Fruit fly (Drosophila melanogaster) whole organism, embryonic: ENCODE measurements around the gene CG5966.

ENCODE experiments used
- Ada2b ChIP-seq: fragments of 200-800 bp; sonication (Bioruptor generic); IDR thresholded peaks from 2 replicates; pipeline ENCODE4 v1.3.6; 2022; ENCODE audit warnings: missing biosample characterization, missing genetic modification characterization
- Aef1 ChIP-seq: fragments of 200-800 bp; sonication (Bioruptor generic); IDR thresholded peaks from 3 replicates; pipeline ENCODE4 v1.3.6; 2022; ENCODE audit warnings: missing biosample characterization, missing genetic modification characterization
- CG10654 ChIP-seq: fragments of 200-800 bp; sonication (Bioruptor generic); optimal IDR thresholded peaks from 2 replicates; lab custom pipeline; 2016; ENCODE audit warnings: missing biosample characterization, missing genetic modification characterization
- CG12071 ChIP-seq: fragments of 200-800 bp; sonication (Bioruptor generic); optimal IDR thresholded peaks from 3 replicates; lab custom pipeline; 2018; ENCODE audit warnings: missing biosample characterization, mild to moderate bottlenecking, missing genetic modification characterization
- CG12659 ChIP-seq: fragments of 200-800 bp; sonication (Bioruptor generic); optimal IDR thresholded peaks from 3 replicates; lab custom pipeline; 2017; ENCODE audit warnings: mild to moderate bottlenecking, missing biosample characterization, missing genetic modification reagents, missing genetic modification characterization
- CG13424 ChIP-seq: fragments of 200-800 bp; sonication (Bioruptor generic); optimal IDR thresholded peaks from 2 replicates; lab custom pipeline; 2019; ENCODE audit warnings: missing biosample characterization, mild to moderate bottlenecking, missing genetic modification characterization, moderate library complexity
- CG1603 ChIP-seq: fragments of 200-800 bp; sonication (Bioruptor generic); optimal IDR thresholded peaks from 2 replicates; lab custom pipeline; 2019; ENCODE audit warnings: missing biosample characterization, mild to moderate bottlenecking, missing genetic modification characterization, moderate library complexity
- CG17912 ChIP-seq: fragments of 200-800 bp; sonication (Bioruptor generic); optimal IDR thresholded peaks from 2 replicates; lab custom pipeline; 2018; ENCODE audit warnings: missing biosample characterization, mild to moderate bottlenecking, missing genetic modification characterization
- CG1792 ChIP-seq: fragments of 200-800 bp; sonication (Bioruptor generic); optimal IDR thresholded peaks from 2 replicates; lab custom pipeline; 2016; ENCODE audit warnings: missing biosample characterization, missing genetic modification characterization
- CG18599 ChIP-seq: fragments of 200-800 bp; sonication (Bioruptor generic); optimal IDR thresholded peaks from 3 replicates; lab custom pipeline; 2017; ENCODE audit warnings: missing biosample characterization, missing genetic modification characterization, mild to moderate bottlenecking, moderate library complexity, missing genetic modification reagents
- CG4404 ChIP-seq: fragments of 200-800 bp; sonication (Bioruptor generic); IDR thresholded peaks from 2 replicates; pipeline ENCODE4 v1.3.6; 2022; ENCODE audit warnings: missing biosample characterization, missing genetic modification characterization
- CG7839 ChIP-seq: fragments of 200-800 bp; sonication (Bioruptor generic); optimal IDR thresholded peaks from 3 replicates; lab custom pipeline; 2018; ENCODE audit warnings: missing biosample characterization, mild to moderate bottlenecking, missing genetic modification characterization, moderate library complexity
- CG8290 ChIP-seq, 3 experiments: fragments of 200-800 bp; sonication (Bioruptor generic); optimal IDR thresholded peaks; 2 replicates each; lab custom pipeline; 2016 to 2019; ENCODE audit warnings: missing biosample characterization in 3 of 3, missing genetic modification characterization in 3 of 3, mild to moderate bottlenecking in 2 of 3, moderate library complexity in 1 of 3
- Deaf1 ChIP-seq: fragments of 200-800 bp; optimal IDR thresholded peaks from 3 replicates; lab custom pipeline; 2019; ENCODE audit warnings: missing biosample characterization, mild to moderate bottlenecking, missing genetic modification characterization, moderate library complexity
- E2f1 ChIP-seq: fragments of 200-800 bp; sonication (Bioruptor generic); IDR thresholded peaks from 2 replicates; pipeline ENCODE4 v1.3.6; 2022; ENCODE audit warnings: missing biosample characterization, missing genetic modification characterization
- H2.0 ChIP-seq: fragments of 200-800 bp; sonication (Bioruptor generic); IDR thresholded peaks from 2 replicates; pipeline ENCODE4 v1.3.6; 2022; ENCODE audit warnings: missing biosample characterization, missing genetic modification characterization
- Hey ChIP-seq: fragments of 200-800 bp; sonication (Bioruptor generic); optimal IDR thresholded peaks from 3 replicates; lab custom pipeline; 2018; ENCODE audit warnings: missing biosample characterization, mild to moderate bottlenecking, missing genetic modification characterization
- HmgZ ChIP-seq: fragments of 200-800 bp; sonication (Bioruptor generic); optimal IDR thresholded peaks from 2 replicates; lab custom pipeline; 2018; ENCODE audit warnings: missing biosample characterization, mild to moderate bottlenecking, missing genetic modification characterization
- Med ChIP-seq: fragments of 200-800 bp; sonication (Bioruptor generic); peaks from one replicate; lab custom pipeline; 2016; ENCODE audit warnings: missing biosample characterization, missing genetic modification characterization, mild to moderate bottlenecking, inconsistent platforms, moderate library complexity
- Meics ChIP-seq: fragments of 200-800 bp; sonication (Bioruptor generic); optimal IDR thresholded peaks from 2 replicates; lab custom pipeline; 2017; ENCODE audit warnings: missing biosample characterization, mild to moderate bottlenecking, missing genetic modification characterization
- Rx ChIP-seq: fragments of 200-800 bp; sonication (Bioruptor generic); IDR thresholded peaks from 2 replicates; pipeline ENCODE4 v1.3.6; 2022; ENCODE audit warnings: missing biosample characterization, missing genetic modification characterization
- ab ChIP-seq: fragments of 200-800 bp; sonication (Bioruptor generic); optimal IDR thresholded peaks from 2 replicates; lab custom pipeline; 2016; ENCODE audit warnings: missing biosample characterization, missing genetic modification characterization
- al ChIP-seq: fragments of 200-800 bp; sonication (Bioruptor generic); IDR thresholded peaks from 2 replicates; pipeline ENCODE4 v1.3.6; 2022; ENCODE audit warnings: missing biosample characterization, missing genetic modification characterization
- crol ChIP-seq: fragments of 200-800 bp; sonication (Bioruptor generic); IDR thresholded peaks from 2 replicates; pipeline ENCODE4 v1.3.6; 2022; ENCODE audit warnings: missing biosample characterization, missing genetic modification characterization
- dmrt99B ChIP-seq: fragments of 200-800 bp; sonication (Bioruptor generic); optimal IDR thresholded peaks from 2 replicates; lab custom pipeline; 2018; ENCODE audit warnings: missing biosample characterization, mild to moderate bottlenecking, missing genetic modification characterization, moderate library complexity
- dysf ChIP-seq: fragments of 200-800 bp; sonication (Bioruptor generic); IDR thresholded peaks from 3 replicates; pipeline ENCODE4 v1.3.6; 2022; ENCODE audit warnings: missing biosample characterization, missing genetic modification characterization
- eve ChIP-seq, 2 experiments: fragments of >200 bp; optimal IDR thresholded peaks; 2 replicates each; lab custom pipeline; 2017; ENCODE audit warnings: missing biosample characterization in 2 of 2, missing genetic modification characterization in 2 of 2
- gcm ChIP-seq: fragments of 200-800 bp; sonication (Bioruptor generic); optimal IDR thresholded peaks from 2 replicates; lab custom pipeline; 2019; ENCODE audit warnings: missing biosample characterization, mild to moderate bottlenecking, missing genetic modification characterization, moderate library complexity
- gem ChIP-seq: fragments of 200-800 bp; sonication (Bioruptor generic); optimal IDR thresholded peaks from 2 replicates; lab custom pipeline; 2019; ENCODE audit warnings: missing biosample characterization, mild to moderate bottlenecking, missing genetic modification characterization, moderate library complexity
- grau ChIP-seq: fragments of 200-800 bp; optimal IDR thresholded peaks from 3 replicates; lab custom pipeline; 2019; ENCODE audit warnings: missing biosample characterization, mild to moderate bottlenecking, missing genetic modification characterization, moderate library complexity
- hbn ChIP-seq: fragments of 200-800 bp; sonication (Bioruptor generic); IDR thresholded peaks from 2 replicates; pipeline ENCODE4 v1.3.6; 2022; ENCODE audit warnings: missing biosample characterization, missing genetic modification characterization; ENCODE audit not compliant: partially characterized antibody
- jumu ChIP-seq: fragments of 200-800 bp; sonication (Bioruptor generic); optimal IDR thresholded peaks from 3 replicates; lab custom pipeline; 2016; ENCODE audit warnings: missing biosample characterization, missing genetic modification characterization
- lab ChIP-seq: fragments of 200-800 bp; sonication (Bioruptor generic); optimal IDR thresholded peaks from 3 replicates; lab custom pipeline; 2017; ENCODE audit warnings: missing biosample characterization, missing genetic modification characterization, mild to moderate bottlenecking, moderate library complexity, missing genetic modification reagents
- lmd ChIP-seq: fragments of 200-800 bp; sonication (Bioruptor generic); IDR thresholded peaks from 2 replicates; pipeline ENCODE4 v1.3.6; 2022; ENCODE audit warnings: missing biosample characterization, missing genetic modification characterization
- mam ChIP-seq: fragments of 200-800 bp; sonication (Bioruptor generic); optimal IDR thresholded peaks from 3 replicates; lab custom pipeline; 2016; ENCODE audit warnings: missing biosample characterization, missing genetic modification characterization
- mld ChIP-seq: fragments of 200-800 bp; sonication (Bioruptor generic); IDR thresholded peaks from 3 replicates; pipeline ENCODE4 v1.3.6; 2022; ENCODE audit warnings: missing biosample characterization, missing genetic modification characterization; ENCODE audit not compliant: partially characterized antibody
- pan ChIP-seq, 4 experiments: fragments of >200 bp in 3 of 4; fragments of 200-800 bp in 1 of 4; sonication (Bioruptor generic) in 1 of 4; optimal IDR thresholded peaks in 3 of 4; IDR thresholded peaks in 1 of 4; 2 replicates each; pipeline versions ENCODE4 v1.3.6 to Lab custom; 2017 to 2022; ENCODE audit warnings: missing biosample characterization in 2 of 4, missing genetic modification characterization in 2 of 4, mixed read lengths in 1 of 4
- phol ChIP-seq: fragments of 200-800 bp; sonication (Bioruptor generic); optimal IDR thresholded peaks from 3 replicates; lab custom pipeline; 2018; ENCODE audit warnings: missing biosample characterization, mild to moderate bottlenecking, missing genetic modification characterization, moderate library complexity
- pita ChIP-seq: fragments of 200-800 bp; sonication (Bioruptor generic); optimal IDR thresholded peaks from 2 replicates; lab custom pipeline; 2017; ENCODE audit warnings: missing biosample characterization, mild to moderate bottlenecking, missing genetic modification characterization
- psq ChIP-seq: fragments of 200-800 bp; sonication (Bioruptor generic); optimal IDR thresholded peaks from 2 replicates; lab custom pipeline; 2017; ENCODE audit warnings: missing biosample characterization, missing genetic modification characterization
- seq ChIP-seq: fragments of 200-800 bp; sonication (Bioruptor generic); IDR thresholded peaks from 2 replicates; pipeline ENCODE4 v1.3.6; 2022; ENCODE audit warnings: missing biosample characterization, missing genetic modification characterization
- slp2 ChIP-seq: fragments of 200-800 bp; sonication (Bioruptor generic); optimal IDR thresholded peaks from 2 replicates; lab custom pipeline; 2016; ENCODE audit warnings: missing biosample characterization, missing genetic modification characterization
- tin ChIP-seq: fragments of 200-800 bp; sonication (Bioruptor generic); optimal IDR thresholded peaks from 3 replicates; lab custom pipeline; 2016; ENCODE audit warnings: missing biosample characterization, missing genetic modification characterization
- vfl ChIP-seq: fragments of 200-800 bp; sonication (Bioruptor generic); optimal IDR thresholded peaks from 2 replicates; lab custom pipeline; 2016; ENCODE audit warnings: missing biosample characterization, missing genetic modification characterization

Gene CG5966

dm6 chrX:5973389-5974025 lies 15.1 kb upstream of the CG5966 start (continued):
- TF ChIP-seq gcm (GFP tag; lab: Kevin White, UChicago), result no peak
- TF ChIP-seq CG12071 (GFP tag; lab: Kevin White, UChicago), result no peak
- TF ChIP-seq mld, result no peak
- TF ChIP-seq ab, result no peak
- TF ChIP-seq dysf (GFP tag; lab: Robert Waterston, UW), result peak; percentile 49; the same call in 1 of the 3 replicates
- TF ChIP-seq CG17912 (GFP tag; lab: Kevin White, UChicago), result no peak
- no peak for TF ChIP-seq slp2 (GFP tag; lab: Kevin White, UChicago)
- peak; percentile 21; the same call in 1 of the 2 replicates for TF ChIP-seq E2f1 (GFP tag; lab: Robert Waterston, UW)
- TF ChIP-seq tin, result peak; percentile 22
- no peak for TF ChIP-seq pita (GFP tag; lab: Kevin White, UChicago)
- TF ChIP-seq Hey (tag; lab: Kevin White, UChicago), result no peak

- no peak for TF ChIP-seq hbn (GFP tag; lab: Robert Waterston, UW)
- peak; percentile 39; the same call in 1 of the 2 replicates for TF ChIP-seq crol (GFP tag; lab: Robert Waterston, UW)
- no peak for TF ChIP-seq vfl
- peak; percentile 4 for TF ChIP-seq dmrt99B (tag; lab: Kevin White, UChicago)
- TF ChIP-seq Med (GFP tag; lab: Kevin White, UChicago), result peak; percentile 61
Measured at dm6 chrX:5974358-5975143, 14.0 kb upstream of the CG5966 start.

- no peak for TF ChIP-seq CG8290 (GFP tag; optimal IDR thresholded peaks at IDR 0.05; lab: Kevin White, UChicago)
- TF ChIP-seq CG8290 (tag; optimal IDR thresholded peaks at IDR 0.05; lab: Kevin White, UChicago), result peak in 1 of 2 experiments; percentile 16
- no peak for TF ChIP-seq Deaf1 (tag; lab: Kevin White, UChicago)
- TF ChIP-seq grau (tag; lab: Kevin White, UChicago), result peak; percentile 28
- TF ChIP-seq seq, result 0 out of 2 replicates have a peak, but pooled peaks have one; percentile 8
- TF ChIP-seq eve (GFP tag; optimal IDR thresholded peaks at IDR 0.05; lab: Kevin White, UChicago), result peak in 1 of 2 experiments; percentile 11
- TF ChIP-seq CG4404, result no peak
- TF ChIP-seq crol (GFP tag; lab: Robert Waterston, UW), result 0 out of 2 replicates have a peak, but pooled peaks have one; percentile 10
- peak; percentile 8 for TF ChIP-seq lab
- TF ChIP-seq Meics, result peak; percentile 18
- peak; percentile 21 for TF ChIP-seq phol (tag; lab: Kevin White, UChicago)
- 0 out of 2 replicates have a peak, but pooled peaks have one; percentile 22 for TF ChIP-seq H2.0 (GFP tag; lab: Robert Waterston, UW)
- TF ChIP-seq CG18599 (GFP tag; lab: Kevin White, UChicago), result peak; percentile 0
- TF ChIP-seq CG12659 (GFP tag; lab: Kevin White, UChicago), result peak; percentile 16
- 0 out of 2 replicates have a peak, but pooled peaks have one; percentile 4 for TF ChIP-seq Ada2b (GFP tag; lab: Robert Waterston, UW)
- 0 out of 2 replicates have a peak, but pooled peaks have one; percentile 6 for TF ChIP-seq Rx
- 0 out of 2 replicates have a peak, but pooled peaks have one; percentile 10 for TF ChIP-seq al (GFP tag; lab: Robert Waterston, UW)
- peak; percentile 22 for TF ChIP-seq mam (GFP tag; lab: Kevin White, UChicago)
- peak; percentile 9 for TF ChIP-seq CG1792 (GFP tag; lab: Kevin White, UChicago)
- TF ChIP-seq HmgZ (tag; lab: Kevin White, UChicago), result no peak
- TF ChIP-seq jumu (GFP tag; lab: Kevin White, UChicago), result no peak
- TF ChIP-seq psq, result peak; percentile 6
- TF ChIP-seq gem, result peak; percentile 41
- TF ChIP-seq CG1603 (tag; lab: Kevin White, UChicago), result peak; percentile 30
- peak; percentile 22 for TF ChIP-seq CG7839
- peak; percentile 23 for TF ChIP-seq CG13424
- TF ChIP-seq CG10654 (GFP tag; lab: Kevin White, UChicago), result no peak
- no peak for TF ChIP-seq pan (optimal IDR thresholded peaks at IDR 0.05; lab: Kevin White, UChicago)
- peak in 1 of 2 experiments; percentile 26 for TF ChIP-seq pan (GFP tag; optimal IDR thresholded peaks at IDR 0.05 in 1 of 2, IDR thresholded peaks at IDR 0.05 in 1 of 2)
- TF ChIP-seq lmd (GFP tag; lab: Robert Waterston, UW), result peak; percentile 16; the same call in 1 of the 2 replicates
- no peak for TF ChIP-seq Aef1 (GFP tag; lab: Robert Waterston, UW)
Measured at dm6 chrX:5977113-5977512, 11.5 kb upstream of the CG5966 start.
